Worm (Caenorhabditis elegans) whole organism, L2 larva: Measurements from ENCODE around the gene der-2.

ENCODE experiments used
- ama-1 ChIP-seq: fragments of 150-350 bp; optimal IDR thresholded peaks from 2 replicates; lab custom pipeline; 2018; ENCODE audit warnings: inconsistent platforms
- elt-3 ChIP-seq: sonication (generic microtip); optimal IDR thresholded peaks from 2 replicates; lab custom pipeline; 2017; ENCODE audit warnings: missing biosample characterization, missing genetic modification characterization
- lin-39 ChIP-seq: fragments of 150-350 bp; optimal IDR thresholded peaks from 2 replicates; lab custom pipeline; 2014; ENCODE audit warnings: missing biosample characterization, missing genetic modification reagents, missing genetic modification characterization
- lsy-2 ChIP-seq, 2 experiments: fragments of 150-350 bp in 1 of 2; sonication (generic microtip) in 1 of 2; optimal IDR thresholded peaks; 2 replicates each; lab custom pipeline; 2014 to 2017; ENCODE audit warnings: missing biosample characterization in 2 of 2, missing genetic modification characterization in 2 of 2
- mab-5 ChIP-seq: fragments of 150-350 bp; optimal IDR thresholded peaks from 2 replicates; lab custom pipeline; 2014; ENCODE audit warnings: missing biosample characterization, missing genetic modification characterization
- nhr-10 ChIP-seq: sonication (generic microtip); optimal IDR thresholded peaks from 2 replicates; lab custom pipeline; 2017; ENCODE audit warnings: missing biosample characterization, missing genetic modification characterization
- nhr-11 ChIP-seq: fragments of 150-350 bp; optimal IDR thresholded peaks from 2 replicates; lab custom pipeline; 2014; ENCODE audit warnings: missing biosample characterization, missing genetic modification characterization
- snpc-4 ChIP-seq: fragments of 150-350 bp; optimal IDR thresholded peaks from 2 replicates; lab custom pipeline; 2014; ENCODE audit warnings: missing biosample characterization, missing genetic modification characterization
- ztf-11 ChIP-seq: sonication (generic microtip); optimal IDR thresholded peaks from 2 replicates; lab custom pipeline; 2017; ENCODE audit warnings: missing biosample characterization, missing genetic modification characterization

- no peak for TF ChIP-seq nhr-11
- TF ChIP-seq ama-1 (lab: Kevin White, UChicago) = no peak
- no peak for TF ChIP-seq lin-39 (tag; lab: Kevin White, UChicago)
- no peak for TF ChIP-seq snpc-4 (tag; lab: Kevin White, UChicago)
- TF ChIP-seq elt-3 (tag; lab: Kevin White, UChicago) = no peak
- no peak for TF ChIP-seq ztf-11 (tag; lab: Kevin White, UChicago)
- no peak for TF ChIP-seq lsy-2 (tag; optimal IDR thresholded peaks at IDR 0.05; lab: Kevin White, UChicago)
- TF ChIP-seq mab-5 (tag; lab: Kevin White, UChicago) = no peak
- no peak for TF ChIP-seq nhr-10
Measured at ce11 chrIII:7216226-7216625, 6.7 kb downstream of the der-2 start, which contains the start of gene R151.1.
